Worm (Caenorhabditis elegans) whole organism, L3 larva: ENCODE measurements around the gene C31H2.14.
A peak's percentile ranks its signal among the peaks of the same experiment; 100 is the strongest.

Experiments used
- ZK546.5 ChIP-seq: sonication (generic microtip); optimal IDR thresholded peaks from 2 replicates; lab custom pipeline; 2017; ENCODE audit warnings: missing biosample characterization, missing genetic modification characterization
- aly-2 ChIP-seq: fragments of 150-350 bp; optimal IDR thresholded peaks from 2 replicates; lab custom pipeline; 2014; ENCODE audit warnings: missing biosample characterization, missing genetic modification characterization
- ceh-28 ChIP-seq: fragments of 150-350 bp; optimal IDR thresholded peaks from 2 replicates; lab custom pipeline; 2014; ENCODE audit warnings: missing biosample characterization, missing genetic modification reagents, missing genetic modification characterization
- ceh-9 ChIP-seq: sonication (generic microtip); optimal IDR thresholded peaks from 2 replicates; lab custom pipeline; 2018; ENCODE audit warnings: missing biosample characterization, missing genetic modification characterization
- daf-12 ChIP-seq: fragments of 150-350 bp; optimal IDR thresholded peaks from 2 replicates; lab custom pipeline; 2014; ENCODE audit warnings: missing biosample characterization, missing genetic modification reagents, missing genetic modification characterization
- egl-27 ChIP-seq: sonication (generic microtip); optimal IDR thresholded peaks from 4 replicates; lab custom pipeline; 2017; ENCODE audit warnings: missing biosample characterization, missing genetic modification reagents, missing genetic modification characterization
- egl-5 ChIP-seq: fragments of 150-350 bp; optimal IDR thresholded peaks from 2 replicates; lab custom pipeline; 2017; ENCODE audit warnings: missing biosample characterization, missing genetic modification reagents, missing genetic modification characterization, inconsistent platforms
- elt-1 ChIP-seq: fragments of 150-350 bp; optimal IDR thresholded peaks from 2 replicates; lab custom pipeline; 2014; ENCODE audit warnings: missing biosample characterization, missing genetic modification characterization
- elt-2 ChIP-seq: sonication (generic microtip); optimal IDR thresholded peaks from 2 replicates; lab custom pipeline; 2016; ENCODE audit warnings: missing genetic modification reagents, mild to moderate bottlenecking, missing genetic modification characterization, missing compliant biosample characterization
- elt-3 ChIP-seq, 3 experiments: fragments of 150-350 bp in 1 of 3; sonication (generic microtip) in 2 of 3; optimal IDR thresholded peaks; 2 replicates in 2 of 3; 4 replicates in 1 of 3; lab custom pipeline; 2014 to 2017; ENCODE audit warnings: missing biosample characterization in 3 of 3, missing genetic modification characterization in 3 of 3
- fkh-10 ChIP-seq: sonication (generic microtip); optimal IDR thresholded peaks from 2 replicates; lab custom pipeline; 2017; ENCODE audit warnings: missing biosample characterization, missing genetic modification reagents, missing genetic modification characterization
- fkh-2 ChIP-seq: fragments of 150-350 bp; optimal IDR thresholded peaks from 2 replicates; lab custom pipeline; 2014; ENCODE audit warnings: missing biosample characterization, missing genetic modification reagents, missing genetic modification characterization
- fos-1 ChIP-seq: fragments of 150-350 bp; optimal IDR thresholded peaks from 2 replicates; lab custom pipeline; 2014; ENCODE audit warnings: missing biosample characterization, missing genetic modification characterization
- jun-1 ChIP-seq: fragments of 150-350 bp; optimal IDR thresholded peaks from 2 replicates; lab custom pipeline; 2014; ENCODE audit warnings: missing biosample characterization, missing genetic modification reagents, missing genetic modification characterization
- lin-39 ChIP-seq: fragments of 150-350 bp; optimal IDR thresholded peaks from 2 replicates; lab custom pipeline; 2018; ENCODE audit warnings: missing biosample characterization, missing genetic modification reagents, missing genetic modification characterization
- mdl-1 ChIP-seq: fragments of 150-350 bp; optimal IDR thresholded peaks from 2 replicates; lab custom pipeline; 2014; ENCODE audit warnings: missing biosample characterization, missing genetic modification characterization
- nfya-1 ChIP-seq: sonication (generic microtip); optimal IDR thresholded peaks from 2 replicates; lab custom pipeline; 2017; ENCODE audit warnings: missing genetic modification characterization, mild to moderate bottlenecking, missing compliant biosample characterization, antibody characterized with exemption, moderate library complexity; ENCODE audit not compliant: insufficient read depth
- nhr-11 ChIP-seq: fragments of 150-350 bp; optimal IDR thresholded peaks from 2 replicates; lab custom pipeline; 2014; ENCODE audit warnings: missing biosample characterization, missing genetic modification characterization
- nhr-12 ChIP-seq: fragments of 150-350 bp; optimal IDR thresholded peaks from 2 replicates; lab custom pipeline; 2014; ENCODE audit warnings: missing biosample characterization, missing genetic modification characterization
- nhr-237 ChIP-seq: fragments of 150-350 bp; optimal IDR thresholded peaks from 2 replicates; lab custom pipeline; 2014; ENCODE audit warnings: missing biosample characterization, missing genetic modification characterization
- nhr-25 ChIP-seq: sonication (generic microtip); optimal IDR thresholded peaks from 2 replicates; lab custom pipeline; 2017; ENCODE audit warnings: missing biosample characterization, missing genetic modification characterization
- nhr-28 ChIP-seq: fragments of 150-350 bp; optimal IDR thresholded peaks from 2 replicates; lab custom pipeline; 2014; ENCODE audit warnings: missing biosample characterization, missing genetic modification characterization
- nhr-43 ChIP-seq: sonication (generic microtip); optimal IDR thresholded peaks from 2 replicates; lab custom pipeline; 2016; ENCODE audit warnings: mild to moderate bottlenecking, missing genetic modification characterization, missing compliant biosample characterization; ENCODE audit not compliant: poor library complexity, severe bottlenecking
- nhr-67 ChIP-seq: fragments of 150-350 bp; optimal IDR thresholded peaks from 2 replicates; lab custom pipeline; 2014; ENCODE audit warnings: missing biosample characterization, missing genetic modification characterization
- nhr-76 ChIP-seq: fragments of 150-350 bp; sonication (generic microtip); optimal IDR thresholded peaks from 5 replicates; lab custom pipeline; 2014; ENCODE audit warnings: missing biosample characterization, missing genetic modification characterization
- nhr-77 ChIP-seq: fragments of 150-350 bp; optimal IDR thresholded peaks from 2 replicates; lab custom pipeline; 2014; ENCODE audit warnings: missing biosample characterization, missing genetic modification characterization
- pha-4 ChIP-seq: fragments of 150-350 bp; optimal IDR thresholded peaks from 2 replicates; lab custom pipeline; 2014; ENCODE audit warnings: missing biosample characterization, missing genetic modification reagents, missing genetic modification characterization
- pqm-1 ChIP-seq: fragments of 150-350 bp; optimal IDR thresholded peaks from 2 replicates; lab custom pipeline; 2017; ENCODE audit warnings: missing biosample characterization, missing genetic modification characterization, inconsistent platforms
- sea-2 ChIP-seq: fragments of 150-350 bp; sonication (generic microtip); optimal IDR thresholded peaks from 4 replicates; lab custom pipeline; 2014; ENCODE audit warnings: missing biosample characterization, missing genetic modification reagents, missing genetic modification characterization
- snpc-4 ChIP-seq: fragments of 150-350 bp; optimal IDR thresholded peaks from 2 replicates; lab custom pipeline; 2014; ENCODE audit warnings: missing biosample characterization, missing genetic modification characterization
- tbx-2 ChIP-seq: sonication (generic microtip); optimal IDR thresholded peaks from 2 replicates; lab custom pipeline; 2016; ENCODE audit warnings: mild to moderate bottlenecking, missing genetic modification characterization, missing compliant biosample characterization
- unc-39 ChIP-seq: sonication (generic microtip); optimal IDR thresholded peaks from 4 replicates; lab custom pipeline; 2017; ENCODE audit warnings: missing biosample characterization, missing genetic modification characterization
- unc-62 ChIP-seq: fragments of 150-350 bp; sonication (generic microtip); optimal IDR thresholded peaks from 4 replicates; lab custom pipeline; 2014; ENCODE audit warnings: missing biosample characterization, missing genetic modification reagents, missing genetic modification characterization
- zag-1 ChIP-seq: fragments of 150-350 bp; optimal IDR thresholded peaks from 2 replicates; lab custom pipeline; 2014; ENCODE audit warnings: missing biosample characterization, missing genetic modification characterization
- ztf-4 ChIP-seq: fragments of 150-350 bp; optimal IDR thresholded peaks from 2 replicates; lab custom pipeline; 2014; ENCODE audit warnings: missing biosample characterization, missing genetic modification characterization

C31H2.14 gene

DNA sequence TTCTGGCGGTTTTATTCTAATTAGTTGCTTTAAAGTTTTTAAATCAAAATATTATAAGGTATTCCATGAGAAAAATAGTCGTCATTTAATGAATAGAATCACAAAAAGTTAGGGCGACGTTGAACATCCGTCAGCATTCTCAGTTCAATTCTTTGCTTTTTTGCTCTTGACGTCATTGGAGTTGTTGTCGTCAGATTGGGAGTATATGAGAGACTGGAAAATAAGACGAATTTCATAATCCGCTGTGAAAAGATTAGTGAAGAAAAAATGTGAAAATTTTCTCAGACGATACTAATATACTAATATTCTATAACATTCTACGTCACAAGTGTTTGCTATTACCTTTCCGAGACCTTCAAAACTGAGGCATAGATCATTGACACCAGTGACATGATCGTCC, 3.4 kb downstream of the C31H2.14 start:
- no peak for TF ChIP-seq unc-62 (GFP tag; lab: Kevin White, UChicago)
- no peak for TF ChIP-seq zag-1
- TF ChIP-seq nhr-28 (tag; lab: Kevin White, UChicago), result no peak
- no peak for TF ChIP-seq egl-5 (tag; lab: Kevin White, UChicago)
- TF ChIP-seq daf-12 (tag; lab: Kevin White, UChicago), result no peak
- TF ChIP-seq nfya-1, result no peak
- no peak for TF ChIP-seq elt-3 (tag; optimal IDR thresholded peaks at IDR 0.05; lab: Kevin White, UChicago)
- TF ChIP-seq ceh-28 (tag; lab: Kevin White, UChicago), result no peak
- no peak for TF ChIP-seq nhr-12 (tag; lab: Kevin White, UChicago)
- no peak for TF ChIP-seq nhr-43 (tag; lab: Kevin White, UChicago)
- TF ChIP-seq jun-1 (tag; lab: Kevin White, UChicago), result no peak
- no peak for TF ChIP-seq sea-2 (GFP tag; lab: Kevin White, UChicago)
- TF ChIP-seq aly-2 (tag; lab: Kevin White, UChicago), result no peak
- TF ChIP-seq, all 47 proteins: peak for 0

- no peak for TF ChIP-seq nhr-76 (tag; lab: Kevin White, UChicago)
- TF ChIP-seq unc-62 (GFP tag; lab: Kevin White, UChicago), result no peak
- TF ChIP-seq nhr-237 (tag; lab: Kevin White, UChicago), result no peak
- no peak for TF ChIP-seq nhr-77 (tag; lab: Kevin White, UChicago)
- no peak for TF ChIP-seq ceh-9
- no peak for TF ChIP-seq fkh-10 (GFP tag; lab: Kevin White, UChicago)
- TF ChIP-seq tbx-2 (tag; lab: Kevin White, UChicago), result no peak
- TF ChIP-seq jun-1 (tag; lab: Kevin White, UChicago), result no peak
- TF ChIP-seq nhr-28 (tag; lab: Kevin White, UChicago), result no peak
- no peak for TF ChIP-seq snpc-4 (tag; lab: Kevin White, UChicago)
- no peak for TF ChIP-seq aly-2 (tag; lab: Kevin White, UChicago)
- no peak for TF ChIP-seq nhr-25 (tag; lab: Kevin White, UChicago)
- no peak for TF ChIP-seq lin-39
- TF ChIP-seq fkh-2 (tag; lab: Kevin White, UChicago), result no peak
- TF ChIP-seq daf-12 (tag; lab: Kevin White, UChicago), result no peak
- TF ChIP-seq ZK546.5 (tag; lab: Kevin White, UChicago), result no peak
These were observed 3.8 kb downstream of the C31H2.14 start for ce11 chrX:5151866-5152265.

ce11 chrX:5152931-5153330, 4.9 kb downstream of the C31H2.14 start:
- TF ChIP-seq lin-39, result no peak
- no peak for TF ChIP-seq nhr-11 (tag; lab: Kevin White, UChicago)
- no peak for TF ChIP-seq nhr-12 (tag; lab: Kevin White, UChicago)
- TF ChIP-seq elt-1 (tag; lab: Kevin White, UChicago), result no peak
- no peak for TF ChIP-seq egl-27 (tag; lab: Kevin White, UChicago)
- TF ChIP-seq pha-4 (tag; lab: Kevin White, UChicago), result no peak
- TF ChIP-seq fos-1 (tag; lab: Kevin White, UChicago), result no peak
- TF ChIP-seq nhr-67, result no peak
- TF ChIP-seq daf-12 (tag; lab: Kevin White, UChicago), result no peak
- TF ChIP-seq ztf-4 (tag; lab: Kevin White, UChicago), result no peak

DNA sequence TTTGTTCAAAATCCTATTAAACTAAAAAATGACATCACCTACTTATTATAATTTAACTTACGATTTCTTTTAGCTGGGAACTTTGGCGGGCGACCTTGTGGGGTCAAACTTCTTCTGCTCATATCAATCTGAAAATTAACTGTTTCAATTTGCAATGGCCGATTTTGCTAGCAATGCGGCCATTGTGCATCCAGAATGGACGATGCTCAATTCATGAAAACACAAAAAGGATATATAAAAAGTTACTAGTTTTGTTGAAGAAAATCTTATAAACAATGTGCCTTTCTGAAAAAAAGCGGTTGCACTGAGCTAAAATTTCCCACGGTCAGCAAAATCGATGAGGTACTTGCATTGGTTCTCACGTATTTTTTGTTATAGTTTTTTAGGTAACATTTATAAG, 6.3 kb downstream of the C31H2.14 start, which contains the start of gene C31H2.3:
C31H2.3 (minus strand) TSS at position 101 of the 400 bp plus-strand sequence.
- TF ChIP-seq snpc-4 (tag; lab: Kevin White, UChicago) (no peak), mdl-1 (tag; lab: Kevin White, UChicago) (no peak), nfya-1 (no peak), elt-3 (tag; optimal IDR thresholded peaks at IDR 0.05; lab: Kevin White, UChicago) (no peak), ZK546.5 (tag; lab: Kevin White, UChicago) (no peak), unc-39 (tag; lab: Kevin White, UChicago) (no peak), elt-1 (tag; lab: Kevin White, UChicago) (no peak), unc-62 (GFP tag; lab: Kevin White, UChicago) (no peak), sea-2 (GFP tag; lab: Kevin White, UChicago) (no peak), nhr-67 (no peak)
- TF ChIP-seq, all 47 proteins: peak for 0

ce11 chrX:5159645-5160044, 11.6 kb downstream of the C31H2.14 start, which contains the start of gene C31H2.4:
C31H2.4 (minus strand) TSS chrX:5159663.
- no peak for TF ChIP-seq ZK546.5 (tag; lab: Kevin White, UChicago)
- TF ChIP-seq elt-2 (tag; lab: Kevin White, UChicago), result peak; percentile 63
- peak; percentile 16 for TF ChIP-seq pqm-1 (tag; lab: Kevin White, UChicago)
